Worm (Caenorhabditis elegans) whole organism, mixed stage, embryonic: ENCODE results near the gene K09C4.2.
A peak's percentile ranks its signal among the peaks of the same experiment; 100 is the strongest.

ENCODE experiments used
- M03D4.4 ChIP-seq: sonication (generic microtip); optimal IDR thresholded peaks from 2 replicates; lab custom pipeline; 2017; ENCODE audit warnings: mild to moderate bottlenecking, missing genetic modification characterization, missing compliant biosample characterization
- bed-3 ChIP-seq: fragments of 200-800 bp; sonication (Bioruptor generic); optimal IDR thresholded peaks from 3 replicates; lab custom pipeline; 2018; ENCODE audit warnings: mild to moderate bottlenecking, missing genetic modification characterization, moderate library complexity, missing compliant biosample characterization
- ceh-39 ChIP-seq: fragments of 150-350 bp; optimal IDR thresholded peaks from 2 replicates; lab custom pipeline; 2014; ENCODE audit warnings: missing biosample characterization, missing genetic modification characterization
- ceh-83 ChIP-seq: fragments of 200-800 bp; sonication (Bioruptor generic); optimal IDR thresholded peaks from 2 replicates; lab custom pipeline; 2018; ENCODE audit warnings: mild to moderate bottlenecking, missing genetic modification characterization, missing compliant biosample characterization
- ces-1 ChIP-seq: fragments of 150-350 bp; optimal IDR thresholded peaks from 2 replicates; lab custom pipeline; 2014; ENCODE audit warnings: missing biosample characterization, missing genetic modification reagents, missing genetic modification characterization
- cnd-1 ChIP-seq: fragments of 200-800 bp; sonication (Bioruptor generic); optimal IDR thresholded peaks from 2 replicates; lab custom pipeline; 2018; ENCODE audit warnings: mild to moderate bottlenecking, missing genetic modification characterization, missing compliant biosample characterization
- drap-1 ChIP-seq: fragments of 200-800 bp; sonication (Bioruptor generic); optimal IDR thresholded peaks from 3 replicates; lab custom pipeline; 2018; ENCODE audit warnings: mild to moderate bottlenecking, missing genetic modification characterization, missing compliant biosample characterization
- elt-1 ChIP-seq: sonication (generic microtip); optimal IDR thresholded peaks from 2 replicates; lab custom pipeline; 2017; ENCODE audit warnings: missing genetic modification characterization, mild to moderate bottlenecking, missing compliant biosample characterization, antibody characterized with exemption, moderate library complexity, borderline replicate concordance; ENCODE audit not compliant: insufficient read depth
- elt-3 ChIP-seq: fragments of 150-350 bp; optimal IDR thresholded peaks from 2 replicates; lab custom pipeline; 2014; ENCODE audit warnings: missing biosample characterization, missing genetic modification characterization
- ham-2 ChIP-seq: fragments of 200-800 bp; sonication (Bioruptor generic); optimal IDR thresholded peaks from 2 replicates; lab custom pipeline; 2018; ENCODE audit warnings: mild to moderate bottlenecking, missing genetic modification characterization, missing compliant biosample characterization
- hlh-1 ChIP-seq: fragments of 150-350 bp; optimal IDR thresholded peaks from 2 replicates; lab custom pipeline; 2014; ENCODE audit warnings: missing biosample characterization, missing genetic modification reagents, missing genetic modification characterization
- lin-13 ChIP-seq: fragments of 150-350 bp; optimal IDR thresholded peaks from 2 replicates; lab custom pipeline; 2014; ENCODE audit warnings: missing biosample characterization, missing genetic modification characterization
- mab-5 ChIP-seq: fragments of 150-350 bp; optimal IDR thresholded peaks from 2 replicates; lab custom pipeline; 2014; ENCODE audit warnings: missing biosample characterization, missing genetic modification characterization
- mls-2 ChIP-seq: sonication (generic microtip); optimal IDR thresholded peaks from 2 replicates; lab custom pipeline; 2016; ENCODE audit warnings: mild to moderate bottlenecking, missing genetic modification characterization, moderate library complexity, missing compliant biosample characterization
- nhr-12 ChIP-seq: fragments of 150-350 bp; optimal IDR thresholded peaks from 2 replicates; lab custom pipeline; 2014; ENCODE audit warnings: missing biosample characterization, missing genetic modification characterization
- nhr-28 ChIP-seq: fragments of 150-350 bp; optimal IDR thresholded peaks from 2 replicates; lab custom pipeline; 2014; ENCODE audit warnings: missing biosample characterization, missing genetic modification characterization
- sem-2 ChIP-seq: fragments of 200-800 bp; sonication (Bioruptor generic); optimal IDR thresholded peaks from 2 replicates; lab custom pipeline; 2018; ENCODE audit warnings: mild to moderate bottlenecking, missing genetic modification characterization, missing compliant biosample characterization
- sptf-1 ChIP-seq: sonication (generic microtip); optimal IDR thresholded peaks from 2 replicates; lab custom pipeline; 2017; ENCODE audit warnings: mild to moderate bottlenecking, missing genetic modification characterization, moderate library complexity, missing compliant biosample characterization
- unc-120 ChIP-seq: sonication (generic microtip); optimal IDR thresholded peaks from 2 replicates; lab custom pipeline; 2017; ENCODE audit warnings: missing genetic modification characterization, missing compliant biosample characterization; ENCODE audit not compliant: poor library complexity, severe bottlenecking

Gene K09C4.2

ce11 chrX:3332824-3333223 is 36.5 kb downstream of the K09C4.2 start, which contains the start of gene F11D5.1:
F11D5.1 (plus strand) TSS chrX:3333124.
- no peak for TF ChIP-seq nhr-12 (tag; lab: Kevin White, UChicago)
- TF ChIP-seq ham-2 (GFP tag; lab: Kevin White, UChicago), result no peak
- TF ChIP-seq ces-1, result no peak
- no peak for TF ChIP-seq mab-5 (tag; lab: Kevin White, UChicago)
- no peak for TF ChIP-seq bed-3 (GFP tag; lab: Kevin White, UChicago)
- no peak for TF ChIP-seq ceh-39 (tag; lab: Kevin White, UChicago)

- no peak for TF ChIP-seq nhr-28
- TF ChIP-seq hlh-1 (tag; lab: Kevin White, UChicago), result no peak
- TF ChIP-seq nhr-12 (tag; lab: Kevin White, UChicago), result no peak
- no peak for TF ChIP-seq elt-3
- TF ChIP-seq ceh-39 (tag; lab: Kevin White, UChicago), result no peak
- TF ChIP-seq M03D4.4 (tag; lab: Kevin White, UChicago), result no peak
- no peak for TF ChIP-seq lin-13 (tag; lab: Kevin White, UChicago)
- no peak for TF ChIP-seq ceh-83 (GFP tag; lab: Kevin White, UChicago)
- TF ChIP-seq cnd-1 (tag; lab: Kevin White, UChicago), result no peak
Measured at ce11 chrX:3334115-3334514, 37.8 kb downstream of the K09C4.2 start.

DNA sequence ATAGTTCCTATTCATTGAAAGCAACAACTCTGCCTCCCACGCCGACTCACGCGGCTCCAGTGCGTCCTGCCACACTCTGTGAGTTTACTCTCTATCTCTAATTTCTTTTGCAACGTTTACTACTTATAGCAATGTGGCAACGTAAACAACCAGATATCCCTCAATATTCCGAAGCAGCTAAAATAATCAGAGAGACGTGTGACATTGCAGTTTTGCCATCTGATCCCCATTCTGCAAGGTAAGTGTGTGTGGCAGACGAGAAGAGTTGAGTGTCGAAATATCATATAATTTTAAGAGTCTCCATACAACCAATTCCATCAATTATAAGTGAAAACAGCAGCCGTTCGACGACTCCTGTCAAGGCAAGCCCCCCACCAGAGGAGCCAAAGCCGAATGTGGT is 43.6 kb downstream of the K09C4.2 start:
- TF ChIP-seq cnd-1 (tag; lab: Kevin White, UChicago) (no peak), unc-120 (tag; lab: Kevin White, UChicago) (peak; percentile 17)

DNA sequence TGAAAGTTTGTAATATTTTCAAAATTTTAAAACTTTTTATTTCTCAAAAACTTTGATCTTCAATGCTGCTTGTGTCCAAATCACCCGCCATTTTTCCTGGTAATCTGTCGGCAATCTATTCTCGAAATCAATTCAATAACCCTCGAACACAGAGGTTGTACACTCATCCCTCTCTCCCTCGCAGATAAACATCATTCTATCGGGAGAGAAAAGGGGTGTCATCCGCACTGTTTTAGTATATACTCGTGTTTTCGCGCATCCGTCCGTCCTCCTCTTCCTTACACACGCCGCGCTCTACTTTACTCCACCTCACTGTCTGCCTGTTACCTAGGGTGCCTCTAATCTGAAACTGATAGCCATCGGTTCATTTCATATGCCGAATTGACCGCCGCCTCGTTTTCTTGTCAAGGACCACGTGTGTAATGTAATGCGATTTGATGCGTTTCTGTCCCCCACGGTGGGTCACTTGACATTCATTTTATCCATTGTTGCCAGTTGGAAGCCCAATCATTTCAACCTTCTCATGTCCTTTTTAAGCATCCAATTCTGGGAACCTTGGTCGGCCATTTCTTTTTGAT is 47.4 kb downstream of the K09C4.2 start:
- peak; percentile 0 for TF ChIP-seq M03D4.4 (tag; lab: Kevin White, UChicago)
- no peak for TF ChIP-seq drap-1 (GFP tag; lab: Kevin White, UChicago)
- no peak for TF ChIP-seq sem-2 (GFP tag; lab: Kevin White, UChicago)
- peak; percentile 41 for TF ChIP-seq sptf-1 (tag; lab: Kevin White, UChicago)
- TF ChIP-seq mls-2 (tag; lab: Kevin White, UChicago), result no peak
- peak; percentile 18 for TF ChIP-seq unc-120 (tag; lab: Kevin White, UChicago)
- peak; percentile 92 for TF ChIP-seq elt-1 (tag; lab: Kevin White, UChicago)
- no peak for TF ChIP-seq hlh-1 (tag; lab: Kevin White, UChicago)
- TF ChIP-seq mab-5 (tag; lab: Kevin White, UChicago), result no peak
